In genomic region chr3R:4654557-4655273, dm6 we compare ENCODE assay signal across 5 fruit fly cellular contexts.
TF ChIP-seq lines count a peak whose summit lies in the region.

spartin (plus strand) TSS chr3R:4654800.

- no peak for TF ChIP-seq CTCF in whole organism, embryonic (GFP tag; optimal IDR thresholded peaks at IDR 0.05; lab: Kevin White, UChicago)

TF ChIP-seq in whole organism, adult, 20 proteins besides CTCF, POLR2A, EP300 and RAD21 (continues in another document):
- TF ChIP-seq CG5204 (GFP tag; optimal IDR thresholded peaks at IDR 0.05; lab: Kevin White, UChicago) (no peak), CG1620 (GFP tag; optimal IDR thresholded peaks at IDR 0.05; lab: Kevin White, UChicago) (peak; percentile 41), kay (GFP tag; lab: Kevin White, UChicago; ENCODE audit: borderline replicate concordance) (peak; percentile 97), Hr96 (GFP tag; optimal IDR thresholded peaks at IDR 0.05; lab: Kevin White, UChicago) (no peak), cic (GFP tag; optimal IDR thresholded peaks at IDR 0.05; lab: Kevin White, UChicago) (peak; percentile 45), CG11617 (GFP tag; optimal IDR thresholded peaks at IDR 0.05; lab: Kevin White, UChicago) (peak; percentile 56), cnc (optimal IDR thresholded peaks at IDR 0.05; lab: Kevin White, UChicago) (no peak), bab1 (GFP tag; optimal IDR thresholded peaks at IDR 0.05; lab: Kevin White, UChicago) (peak; percentile 37), CG7045 (GFP tag; optimal IDR thresholded peaks at IDR 0.05; lab: Kevin White, UChicago) (no peak), pad (GFP tag; optimal IDR thresholded peaks at IDR 0.05; lab: Kevin White, UChicago) (no peak), Mnt (GFP tag; optimal IDR thresholded peaks at IDR 0.05; lab: Kevin White, UChicago) (peak; percentile 37), CG7101 (tag; optimal IDR thresholded peaks at IDR 0.05; lab: Kevin White, UChicago) (peak; percentile 25), CG12768 (GFP tag; optimal IDR thresholded peaks at IDR 0.05; lab: Kevin White, UChicago) (peak; percentile 90), CG33017 (tag; optimal IDR thresholded peaks at IDR 0.05; lab: Kevin White, UChicago) (peak; percentile 42), tj (GFP tag; optimal IDR thresholded peaks at IDR 0.05; lab: Kevin White, UChicago) (no peak), toe (GFP tag; optimal IDR thresholded peaks at IDR 0.05; lab: Kevin White, UChicago) (peak; percentile 52), CG14711 (tag; optimal IDR thresholded peaks at IDR 0.05; lab: Kevin White, UChicago) (peak; percentile 98), Crg-1 (GFP tag; optimal IDR thresholded peaks at IDR 0.05; lab: Kevin White, UChicago) (no peak)

TF ChIP-seq in whole organism, embryonic, 481 proteins besides CTCF, POLR2A, EP300 and RAD21 (continues in another document):
- no peak for TF ChIP-seq Stat92E (GFP tag; optimal IDR thresholded peaks at IDR 0.05; lab: Kevin White, UChicago)
- TF ChIP-seq mam (GFP tag; optimal IDR thresholded peaks at IDR 0.05; lab: Kevin White, UChicago) = no peak
- TF ChIP-seq Drgx (GFP tag; IDR thresholded peaks at IDR 0.05; lab: Robert Waterston, UW) = no peak
- TF ChIP-seq CG8944 (GFP tag; optimal IDR thresholded peaks at IDR 0.05; lab: Kevin White, UChicago) = no peak
- no peak for TF ChIP-seq CG17186 (GFP tag; optimal IDR thresholded peaks at IDR 0.05; lab: Kevin White, UChicago)
- TF ChIP-seq tgo (GFP tag; IDR thresholded peaks at IDR 0.05; lab: Robert Waterston, UW) = no peak
- no peak for TF ChIP-seq CG12769 (tag; optimal IDR thresholded peaks at IDR 0.05; lab: Kevin White, UChicago)
- peak; percentile 28 for TF ChIP-seq HmgZ (tag; optimal IDR thresholded peaks at IDR 0.05; lab: Kevin White, UChicago)
- no peak for TF ChIP-seq CG10274 (GFP tag; optimal IDR thresholded peaks at IDR 0.05; lab: Kevin White, UChicago)
- peak; percentile 8 for TF ChIP-seq BEAF-32 (GFP tag; optimal IDR thresholded peaks at IDR 0.05; lab: Kevin White, UChicago)
- TF ChIP-seq CG14667 (GFP tag; IDR thresholded peaks at IDR 0.05; lab: Robert Waterston, UW) = no peak
- no peak for TF ChIP-seq yki (optimal IDR thresholded peaks at IDR 0.05; lab: Kevin White, UChicago)
- TF ChIP-seq az2 (GFP tag; optimal IDR thresholded peaks at IDR 0.05; lab: Kevin White, UChicago) = no peak
- no peak for TF ChIP-seq Side (GFP tag; optimal IDR thresholded peaks at IDR 0.05; lab: Kevin White, UChicago)
- no peak for TF ChIP-seq B-H1 (GFP tag; IDR thresholded peaks at IDR 0.05; lab: Robert Waterston, UW)
- TF ChIP-seq E2f1 (GFP tag; IDR thresholded peaks at IDR 0.05; lab: Robert Waterston, UW) = no peak
- TF ChIP-seq CG18262 (tag; optimal IDR thresholded peaks at IDR 0.05; lab: Kevin White, UChicago) = peak; percentile 13
- no peak for TF ChIP-seq oc (tag; optimal IDR thresholded peaks at IDR 0.05; lab: Kevin White, UChicago)
- TF ChIP-seq CG9609 (GFP tag; optimal IDR thresholded peaks at IDR 0.05; lab: Kevin White, UChicago) = peak; percentile 19
- TF ChIP-seq CG30403 (GFP tag; optimal IDR thresholded peaks at IDR 0.05; lab: Kevin White, UChicago) = peak; percentile 40

TF ChIP-seq in whole organism, prepupa, 60 proteins besides CTCF, POLR2A, EP300 and RAD21 (continues in another document):
- no peak for TF ChIP-seq CG3032 (tag; optimal IDR thresholded peaks at IDR 0.05; lab: Kevin White, UChicago)
- TF ChIP-seq Eip75B (GFP tag; optimal IDR thresholded peaks at IDR 0.05; lab: Kevin White, UChicago) = peak; percentile 20
- TF ChIP-seq Met (GFP tag; optimal IDR thresholded peaks at IDR 0.05; lab: Kevin White, UChicago) = peak; percentile 47
- peak; percentile 19 for TF ChIP-seq CG6808 (GFP tag; optimal IDR thresholded peaks at IDR 0.05; lab: Kevin White, UChicago)
- TF ChIP-seq Sox14 (GFP tag; optimal IDR thresholded peaks at IDR 0.05; lab: Kevin White, UChicago) = peak; percentile 62
- no peak for TF ChIP-seq CG8319 (GFP tag; optimal IDR thresholded peaks at IDR 0.05; lab: Kevin White, UChicago)
- TF ChIP-seq dac (GFP tag; optimal IDR thresholded peaks at IDR 0.05; lab: Kevin White, UChicago) = peak; percentile 6
- no peak for TF ChIP-seq CG16779 (tag; optimal IDR thresholded peaks at IDR 0.05; lab: Kevin White, UChicago)
- TF ChIP-seq CG31627 (GFP tag; optimal IDR thresholded peaks at IDR 0.05; lab: Kevin White, UChicago) = peak; percentile 47
- TF ChIP-seq CG6276 (GFP tag; optimal IDR thresholded peaks at IDR 0.05; lab: Kevin White, UChicago) = no peak
- TF ChIP-seq achi (GFP tag; optimal IDR thresholded peaks at IDR 0.05; lab: Kevin White, UChicago) = peak; percentile 25
- peak; percentile 34 for TF ChIP-seq lz (GFP tag; optimal IDR thresholded peaks at IDR 0.05; lab: Kevin White, UChicago)
- TF ChIP-seq cyc (GFP tag; optimal IDR thresholded peaks at IDR 0.05; lab: Kevin White, UChicago) = peak; percentile 4
- TF ChIP-seq net (GFP tag; optimal IDR thresholded peaks at IDR 0.05; lab: Kevin White, UChicago) = peak; percentile 43
- TF ChIP-seq CG1621 (tag; optimal IDR thresholded peaks at IDR 0.05; lab: Kevin White, UChicago) = no peak
- peak; percentile 53 for TF ChIP-seq esn (GFP tag; optimal IDR thresholded peaks at IDR 0.05; lab: Kevin White, UChicago)
- TF ChIP-seq Eip93F (GFP tag; optimal IDR thresholded peaks at IDR 0.05; lab: Kevin White, UChicago) = peak; percentile 13
- no peak for TF ChIP-seq pdm3 (GFP tag; optimal IDR thresholded peaks at IDR 0.05; lab: Kevin White, UChicago)
- TF ChIP-seq Blimp-1 (GFP tag; optimal IDR thresholded peaks at IDR 0.05; lab: Kevin White, UChicago) = peak; percentile 12
- peak; percentile 76 for TF ChIP-seq Eip78C (GFP tag; lab: Kevin White, UChicago)

TF ChIP-seq in whole organism, pupa, 21 proteins besides CTCF, POLR2A, EP300 and RAD21:
- TF ChIP-seq CG12605 (GFP tag; IDR thresholded peaks at IDR 0.05; lab: Robert Waterston, UW) (peak; percentile 23; the same call in 1 of the 2 replicates), Pif1A (GFP tag; optimal IDR thresholded peaks at IDR 0.05; lab: Kevin White, UChicago) (no peak), CG17806 (tag; optimal IDR thresholded peaks at IDR 0.05; lab: Kevin White, UChicago) (no peak), CG10348 (GFP tag; IDR thresholded peaks at IDR 0.05; lab: Robert Waterston, UW) (no peak), CG15710 (tag; optimal IDR thresholded peaks at IDR 0.05; lab: Kevin White, UChicago) (peak; percentile 1), EcR (GFP tag; optimal IDR thresholded peaks at IDR 0.05; lab: Kevin White, UChicago) (peak; percentile 37), D1 (tag; optimal IDR thresholded peaks at IDR 0.05; lab: Kevin White, UChicago) (no peak), fd96Ca (GFP tag; IDR thresholded peaks at IDR 0.05; lab: Robert Waterston, UW) (no peak), CG32121 (GFP tag; IDR thresholded peaks at IDR 0.05; lab: Robert Waterston, UW) (no peak), CG8159 (tag; optimal IDR thresholded peaks at IDR 0.05; lab: Kevin White, UChicago) (no peak), CG4496 (GFP tag; IDR thresholded peaks at IDR 0.05; lab: Robert Waterston, UW) (no peak), rn (GFP tag; IDR thresholded peaks at IDR 0.05; lab: Robert Waterston, UW) (no peak), CG9948 (tag; optimal IDR thresholded peaks at IDR 0.05; lab: Kevin White, UChicago) (no peak), Pif1B (GFP tag; optimal IDR thresholded peaks at IDR 0.05; lab: Kevin White, UChicago) (peak; percentile 25), CG13204 (GFP tag; optimal IDR thresholded peaks at IDR 0.05; lab: Kevin White, UChicago) (no peak), gl (tag; optimal IDR thresholded peaks at IDR 0.05; lab: Kevin White, UChicago) (no peak), CG8301 (tag; optimal IDR thresholded peaks at IDR 0.05; lab: Kevin White, UChicago) (no peak)

TF ChIP-seq in whole organism, wandering third instar larva, 38 proteins besides CTCF, POLR2A, EP300 and RAD21 (continues in another document):
- TF ChIP-seq CG32264 (GFP tag; optimal IDR thresholded peaks at IDR 0.05; lab: Kevin White, UChicago) (no peak), N (GFP tag; optimal IDR thresholded peaks at IDR 0.05; lab: Kevin White, UChicago) (no peak), Abd-B (GFP tag; optimal IDR thresholded peaks at IDR 0.05; lab: Kevin White, UChicago) (no peak), Mio (GFP tag; optimal IDR thresholded peaks at IDR 0.05; lab: Kevin White, UChicago) (no peak), tai (GFP tag; optimal IDR thresholded peaks at IDR 0.05; lab: Kevin White, UChicago) (no peak), rgr (GFP tag; optimal IDR thresholded peaks at IDR 0.05; lab: Kevin White, UChicago) (peak; percentile 94), Jra (GFP tag; optimal IDR thresholded peaks at IDR 0.05; lab: Kevin White, UChicago) (no peak), lola (GFP tag; optimal IDR thresholded peaks at IDR 0.05; lab: Kevin White, UChicago) (no peak), dmrt93B (GFP tag; optimal IDR thresholded peaks at IDR 0.05; lab: Kevin White, UChicago) (no peak), Dif (GFP tag; optimal IDR thresholded peaks at IDR 0.05; lab: Kevin White, UChicago; ENCODE audit: partially characterized antibody) (peak; percentile 83), CG9705 (GFP tag; optimal IDR thresholded peaks at IDR 0.05; lab: Kevin White, UChicago) (no peak), pan (optimal IDR thresholded peaks at IDR 0.05; lab: Kevin White, UChicago) (no peak), Myc (optimal IDR thresholded peaks at IDR 0.05; lab: Kevin White, UChicago) (no peak), Hr78 (GFP tag; optimal IDR thresholded peaks at IDR 0.05; lab: Kevin White, UChicago) (no peak), psq (GFP tag; optimal IDR thresholded peaks at IDR 0.05; lab: Kevin White, UChicago) (peak; percentile 51), GATAd (GFP tag; optimal IDR thresholded peaks at IDR 0.05; lab: Kevin White, UChicago) (peak; percentile 19), br (GFP tag; optimal IDR thresholded peaks at IDR 0.05; lab: Kevin White, UChicago) (no peak), h (GFP tag; optimal IDR thresholded peaks at IDR 0.05; lab: Kevin White, UChicago) (peak; percentile 60), Dfd (GFP tag; optimal IDR thresholded peaks at IDR 0.05; lab: Kevin White, UChicago) (no peak), ey (GFP tag; optimal IDR thresholded peaks at IDR 0.05; lab: Kevin White, UChicago) (peak; percentile 15), dl (GFP tag; optimal IDR thresholded peaks at IDR 0.05; lab: Kevin White, UChicago; ENCODE audit: insufficient read depth in 1 of 2, partially characterized antibody in 2 of 2) (no peak), sage (GFP tag; optimal IDR thresholded peaks at IDR 0.05; lab: Kevin White, UChicago) (peak; percentile 63), woc (GFP tag; optimal IDR thresholded peaks at IDR 0.05; lab: Kevin White, UChicago) (no peak), CrebA (GFP tag; optimal IDR thresholded peaks at IDR 0.05; lab: Kevin White, UChicago; ENCODE audit: borderline replicate concordance) (no peak), OdsH (GFP tag; optimal IDR thresholded peaks at IDR 0.05; lab: Kevin White, UChicago) (peak; percentile 45), Rel (GFP tag; optimal IDR thresholded peaks at IDR 0.05; lab: Kevin White, UChicago) (no peak), Rel (tag; optimal IDR thresholded peaks at IDR 0.05; lab: Kevin White, UChicago) (no peak), brk (GFP tag; optimal IDR thresholded peaks at IDR 0.05; lab: Kevin White, UChicago) (no peak), Hr83 (GFP tag; optimal IDR thresholded peaks at IDR 0.05; lab: Kevin White, UChicago; ENCODE audit: poor library complexity, severe bottlenecking) (peak; percentile 68)
